Worm (Caenorhabditis elegans): Measurements from ENCODE around the gene col-9.

col-9 gene

ce11 chrX:13610040-13610439 lies 20.2 kb downstream of the col-9 start:
- TF ChIP-seq W03F9.2 (tag; optimal IDR thresholded peaks at IDR 0.05), result no peak
- no peak for TF ChIP-seq dao-5 (tag; optimal IDR thresholded peaks at IDR 0.05)
- TF ChIP-seq him-1 (tag; optimal IDR thresholded peaks at IDR 0.05), result no peak

- no peak for TF ChIP-seq W03F9.2 (tag; optimal IDR thresholded peaks at IDR 0.05)
- TF ChIP-seq dao-5 (tag; optimal IDR thresholded peaks at IDR 0.05), result no peak
- no peak for TF ChIP-seq him-1 (tag; optimal IDR thresholded peaks at IDR 0.05)
Measured at ce11 chrX:13615181-13615580, 25.3 kb downstream of the col-9 start.

DNA sequence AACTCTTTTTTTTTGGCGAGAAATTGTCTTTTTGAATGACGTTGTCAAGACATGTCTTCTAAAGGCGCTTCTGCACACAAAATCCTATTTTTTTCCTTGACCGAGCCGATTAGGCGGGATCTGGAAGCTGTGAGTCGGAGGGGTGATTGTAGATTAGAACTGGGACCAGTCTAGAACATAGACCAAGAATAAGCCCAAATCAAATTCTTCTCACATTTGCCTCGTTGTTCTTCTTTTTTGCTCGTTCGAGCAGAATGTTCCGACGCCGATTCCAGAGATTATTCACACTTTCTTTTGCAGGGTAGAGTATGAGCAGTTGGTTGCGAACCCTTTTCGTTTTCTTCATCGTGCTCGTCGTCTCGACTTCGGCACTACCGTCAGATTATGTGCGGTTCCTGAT lies 28.7 kb downstream of the col-9 start, which contains the start of gene nlp-53:
Gene nlp-53, plus strand, starts transcription at position 301 of the 400 bp plus-strand sequence.
- TF ChIP-seq dao-5 (tag; optimal IDR thresholded peaks at IDR 0.05) (no peak), W03F9.2 (tag; optimal IDR thresholded peaks at IDR 0.05) (no peak), him-1 (tag; optimal IDR thresholded peaks at IDR 0.05) (no peak)

DNA sequence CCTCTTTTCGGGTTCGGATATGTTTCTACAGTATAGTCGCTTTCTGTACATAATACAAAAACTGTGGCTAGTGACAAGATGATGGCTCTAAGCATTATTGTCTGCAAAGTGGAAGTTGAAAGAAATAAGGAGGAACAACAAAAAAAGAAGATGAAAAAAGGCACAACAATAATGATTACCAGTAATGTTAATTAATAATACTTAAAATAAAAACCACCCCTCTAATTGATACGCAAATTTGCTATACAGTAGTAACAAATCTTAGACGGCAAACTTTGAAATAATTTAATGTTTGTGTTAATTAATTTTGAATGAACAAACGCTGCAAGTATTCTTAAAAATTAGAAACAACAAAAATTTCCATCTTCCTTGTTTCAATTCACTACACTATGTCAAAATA lies 31.8 kb downstream of the col-9 start, which contains the start of gene Y12A6A.1:
Gene Y12A6A.1, minus strand, starts transcription at position 101 of the 400 bp plus-strand sequence.
- TF ChIP-seq him-1 (tag; optimal IDR thresholded peaks at IDR 0.05) (no peak), W03F9.2 (tag; optimal IDR thresholded peaks at IDR 0.05) (no peak), dao-5 (tag; optimal IDR thresholded peaks at IDR 0.05) (no peak)

DNA sequence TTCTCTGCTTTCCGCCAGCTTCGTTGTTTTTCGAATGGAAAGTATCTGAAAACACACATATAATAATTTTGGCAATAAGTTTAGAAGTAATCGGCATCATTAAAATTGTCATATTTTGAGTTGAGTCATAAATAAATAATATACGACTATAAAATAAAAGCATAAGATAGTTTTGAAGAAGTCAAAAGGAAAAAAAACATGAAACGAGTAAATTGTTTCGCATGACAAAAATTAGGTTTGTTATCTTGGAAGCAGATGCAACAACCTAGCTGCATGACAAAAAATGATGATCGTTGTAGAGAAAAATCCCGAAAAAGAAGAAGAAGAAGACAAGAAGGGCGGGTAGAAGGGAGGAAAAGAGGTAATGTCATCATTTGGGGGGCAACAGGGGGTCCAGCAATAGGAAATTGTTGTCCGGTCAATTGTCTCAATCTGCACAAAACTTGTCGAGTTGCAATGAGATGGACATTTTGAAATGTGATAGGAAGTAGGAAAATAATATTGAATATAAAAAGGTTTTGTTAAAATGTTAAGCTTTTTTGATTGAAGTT lies 41.4 kb downstream of the col-9 start, which contains the start of gene nlg-1:
Gene nlg-1, minus strand, starts transcription at position 51 of the 551 bp plus-strand sequence.
- TF ChIP-seq W03F9.2 (tag; optimal IDR thresholded peaks at IDR 0.05), result no peak
- TF ChIP-seq dao-5 (tag; optimal IDR thresholded peaks at IDR 0.05), result no peak
- no peak for TF ChIP-seq him-1 (tag; optimal IDR thresholded peaks at IDR 0.05)

- TF ChIP-seq W03F9.2 (tag; optimal IDR thresholded peaks at IDR 0.05) (no peak), dao-5 (tag; optimal IDR thresholded peaks at IDR 0.05) (no peak)
Measured at ce11 chrX:13632245-13632644, 42.4 kb downstream of the col-9 start.

ce11 chrX:13633032-13633431 lies 43.2 kb downstream of the col-9 start:
- TF ChIP-seq W03F9.2 (tag; optimal IDR thresholded peaks at IDR 0.05) (no peak), him-1 (tag; optimal IDR thresholded peaks at IDR 0.05) (no peak), dao-5 (tag; optimal IDR thresholded peaks at IDR 0.05) (no peak)

ce11 chrX:13633876-13634479 lies 44.1 kb downstream of the col-9 start:
- no peak for TF ChIP-seq dao-5 (tag; optimal IDR thresholded peaks at IDR 0.05)
- TF ChIP-seq him-1 (tag; optimal IDR thresholded peaks at IDR 0.05), result no peak
- TF ChIP-seq W03F9.2 (tag; optimal IDR thresholded peaks at IDR 0.05), result no peak

DNA sequence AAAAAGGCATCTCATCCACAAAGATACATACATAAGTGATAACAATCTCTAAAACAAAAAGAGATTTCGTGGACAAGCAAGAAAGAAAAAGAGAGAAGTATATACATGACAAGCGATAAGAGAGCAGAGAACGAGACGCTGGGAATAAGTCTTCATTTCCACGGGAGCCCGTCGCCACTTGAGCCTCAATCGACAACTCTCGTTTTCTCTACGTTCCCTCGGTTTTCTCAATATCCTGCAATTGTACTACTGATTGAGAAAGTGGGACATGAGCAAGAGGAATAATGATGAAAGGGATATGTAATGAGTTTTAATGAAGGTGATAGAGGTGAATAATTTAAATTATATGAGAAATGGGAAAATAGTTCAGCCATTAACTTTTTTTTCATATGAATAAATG lies 47.7 kb downstream of the col-9 start:
- TF ChIP-seq W03F9.2 (tag; optimal IDR thresholded peaks at IDR 0.05), result no peak

DNA sequence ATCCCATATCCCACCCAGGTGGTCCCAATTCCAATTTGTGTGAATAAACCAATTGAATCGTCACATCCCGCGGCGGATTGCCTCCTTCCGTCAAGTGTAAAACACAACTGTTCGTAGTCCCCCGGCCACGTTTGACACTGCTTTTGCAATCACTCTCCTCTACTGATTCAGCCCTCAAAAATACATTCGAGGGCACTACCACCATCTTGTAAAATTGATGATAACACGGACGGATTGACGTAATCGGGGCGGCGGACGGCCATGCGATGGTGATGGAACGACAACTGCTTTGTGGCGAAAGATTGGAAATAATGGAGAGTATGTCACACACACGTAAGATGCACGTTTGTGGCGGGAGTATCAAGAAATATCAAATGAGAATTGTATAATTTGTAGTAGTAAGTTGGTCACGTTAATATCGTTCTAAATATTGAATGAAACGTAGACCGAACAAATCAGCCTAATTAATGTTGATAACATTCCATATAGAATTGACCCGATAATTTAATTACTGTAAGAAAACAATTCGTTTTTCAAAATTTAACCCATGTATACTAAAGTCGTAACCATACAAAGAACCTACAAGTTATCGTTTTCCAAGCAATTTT lies 48.6 kb downstream of the col-9 start:
- no peak for TF ChIP-seq W03F9.2 (tag; optimal IDR thresholded peaks at IDR 0.05)
- TF ChIP-seq him-1 (tag; optimal IDR thresholded peaks at IDR 0.05), result no peak
- TF ChIP-seq dao-5 (tag; optimal IDR thresholded peaks at IDR 0.05), result no peak

DNA sequence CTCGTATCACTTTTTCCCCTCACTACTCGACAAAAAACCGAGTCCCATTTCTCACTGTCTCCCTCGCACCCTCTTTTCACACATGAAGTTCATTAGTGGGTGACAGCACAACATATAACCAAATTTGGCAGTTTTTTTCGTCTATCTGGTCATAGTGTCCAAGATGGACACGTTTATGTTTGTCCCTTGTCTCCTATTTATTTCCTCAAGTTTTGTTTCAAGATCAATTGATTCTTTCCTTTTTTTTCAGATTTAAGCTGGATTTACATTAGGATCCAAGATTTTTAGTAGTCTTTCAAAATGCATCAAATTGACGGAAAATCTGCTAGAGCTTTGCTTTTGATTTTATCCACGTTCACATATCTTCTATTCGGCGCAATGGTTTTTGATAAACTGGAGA lies 49.7 kb downstream of the col-9 start, which contains the start of gene twk-20:
Gene twk-20, plus strand, starts transcription at position 301 of the 400 bp plus-strand sequence.
- TF ChIP-seq dao-5 (tag; optimal IDR thresholded peaks at IDR 0.05) (no peak), W03F9.2 (tag; optimal IDR thresholded peaks at IDR 0.05) (no peak), him-1 (tag; optimal IDR thresholded peaks at IDR 0.05) (no peak)

Measured in whole organism, L4/young adult.